Worm (Caenorhabditis elegans) whole organism, L1 larva: Measurements from ENCODE around the gene C10C6.7.

ENCODE experiments used
- C04F5.9 ChIP-seq: sonication (generic microtip); optimal IDR thresholded peaks from 2 replicates; lab custom pipeline; 2016; ENCODE audit warnings: missing genetic modification characterization, missing compliant biosample characterization
- C34B4.2 ChIP-seq: sonication (generic microtip); optimal IDR thresholded peaks from 2 replicates; lab custom pipeline; 2017; ENCODE audit warnings: mild to moderate bottlenecking, missing genetic modification characterization, missing compliant biosample characterization
- F16B12.6 ChIP-seq: fragments of 150-350 bp; optimal IDR thresholded peaks from 2 replicates; lab custom pipeline; 2014; ENCODE audit warnings: missing biosample characterization, missing genetic modification characterization
- aha-1 ChIP-seq: fragments of 150-350 bp; optimal IDR thresholded peaks from 2 replicates; lab custom pipeline; 2014; ENCODE audit warnings: missing biosample characterization, missing genetic modification characterization
- aly-2 ChIP-seq: fragments of 150-350 bp; optimal IDR thresholded peaks from 2 replicates; lab custom pipeline; 2014; ENCODE audit warnings: missing biosample characterization, missing genetic modification characterization
- ama-1 ChIP-seq: fragments of 150-350 bp; optimal IDR thresholded peaks from 2 replicates; lab custom pipeline; 2014
- blmp-1 ChIP-seq: fragments of 150-350 bp; optimal IDR thresholded peaks from 2 replicates; lab custom pipeline; 2014; ENCODE audit warnings: missing biosample characterization, missing genetic modification characterization
- ceh-82 ChIP-seq, 3 experiments: fragments of 150-350 bp in 1 of 3; sonication (generic microtip) in 2 of 3; optimal IDR thresholded peaks; 2 replicates each; lab custom pipeline; 2014 to 2017; ENCODE audit warnings: missing biosample characterization in 3 of 3, missing genetic modification characterization in 3 of 3
- ceh-90 ChIP-seq: sonication (generic microtip); optimal IDR thresholded peaks from 2 replicates; lab custom pipeline; 2016; ENCODE audit warnings: missing genetic modification characterization, missing compliant biosample characterization
- ces-1 ChIP-seq: fragments of 150-350 bp; optimal IDR thresholded peaks from 2 replicates; lab custom pipeline; 2014; ENCODE audit warnings: missing biosample characterization, missing genetic modification reagents, missing genetic modification characterization
- dpl-1 ChIP-seq, 3 experiments: fragments of 150-350 bp in 2 of 3; sonication (generic microtip) in 1 of 3; optimal IDR thresholded peaks; 2 replicates each; lab custom pipeline; 2014 to 2017; ENCODE audit warnings: missing biosample characterization in 3 of 3, missing genetic modification characterization in 3 of 3, missing genetic modification reagents in 3 of 3
- efl-3 ChIP-seq: fragments of 200-800 bp; sonication (Bioruptor generic); optimal IDR thresholded peaks from 2 replicates; lab custom pipeline; 2018; ENCODE audit warnings: mild to moderate bottlenecking, missing genetic modification characterization, missing compliant biosample characterization
- egl-27 ChIP-seq, 2 experiments: fragments of 150-350 bp in 1 of 2; sonication (generic microtip); optimal IDR thresholded peaks; 3 replicates each; lab custom pipeline; 2017 to 2018; ENCODE audit warnings: missing biosample characterization in 2 of 2, missing genetic modification characterization in 2 of 2, missing genetic modification reagents in 2 of 2
- fkh-8 ChIP-seq: sonication (generic microtip); optimal IDR thresholded peaks from 2 replicates; lab custom pipeline; 2016; ENCODE audit warnings: mild to moderate bottlenecking, missing genetic modification characterization, missing compliant biosample characterization
- grh-1 ChIP-seq: fragments of 200-800 bp; sonication (Bioruptor generic); IDR thresholded peaks from 2 replicates; pipeline ENCODE4 v1.3.6; 2022; ENCODE audit warnings: missing genetic modification reagents, missing genetic modification characterization, missing compliant biosample characterization
- hlh-4 ChIP-seq: sonication (generic microtip); optimal IDR thresholded peaks from 2 replicates; lab custom pipeline; 2016; ENCODE audit warnings: mild to moderate bottlenecking, missing genetic modification characterization, missing compliant biosample characterization
- isw-1 ChIP-seq: fragments of 200-800 bp; sonication (Bioruptor generic); IDR thresholded peaks from 2 replicates; pipeline ENCODE4 v1.3.6; 2022; ENCODE audit warnings: missing genetic modification characterization, missing compliant biosample characterization
- jun-1 ChIP-seq: fragments of 150-350 bp; optimal IDR thresholded peaks from 2 replicates; lab custom pipeline; 2014; ENCODE audit warnings: missing biosample characterization, missing genetic modification reagents, missing genetic modification characterization
- lin-14 ChIP-seq: fragments of 200-800 bp; sonication (Bioruptor generic); optimal IDR thresholded peaks from 2 replicates; lab custom pipeline; 2018; ENCODE audit warnings: mild to moderate bottlenecking, missing genetic modification characterization, moderate library complexity, missing compliant biosample characterization
- lin-35 ChIP-seq, 2 experiments: fragments of 150-350 bp; optimal IDR thresholded peaks; 2 replicates each; lab custom pipeline; 2014; ENCODE audit warnings: missing biosample characterization in 2 of 2, missing genetic modification characterization in 2 of 2, missing genetic modification reagents in 2 of 2
- lir-3 ChIP-seq: sonication (generic microtip); optimal IDR thresholded peaks from 2 replicates; lab custom pipeline; 2016; ENCODE audit warnings: mild to moderate bottlenecking, missing genetic modification characterization, moderate library complexity, missing compliant biosample characterization; ENCODE audit not compliant: poor library complexity
- mab-9 ChIP-seq: fragments of 200-800 bp; sonication (Bioruptor generic); IDR thresholded peaks from 2 replicates; pipeline ENCODE4 v1.3.6; 2022; ENCODE audit warnings: missing genetic modification reagents, missing genetic modification characterization, missing compliant biosample characterization
- nhr-11 ChIP-seq: fragments of 150-350 bp; optimal IDR thresholded peaks from 2 replicates; lab custom pipeline; 2014; ENCODE audit warnings: missing biosample characterization, missing genetic modification characterization
- nhr-19 ChIP-seq: fragments of 200-800 bp; sonication (Bioruptor generic); conservative IDR thresholded peaks from 2 replicates; pipeline ENCODE4 v1.3.6; 2022; ENCODE audit warnings: missing genetic modification characterization, missing compliant biosample characterization
- nhr-28 ChIP-seq: fragments of 150-350 bp; optimal IDR thresholded peaks from 2 replicates; lab custom pipeline; 2014; ENCODE audit warnings: missing biosample characterization, missing genetic modification characterization
- nhr-47 ChIP-seq: sonication (generic microtip); optimal IDR thresholded peaks from 2 replicates; lab custom pipeline; 2016; ENCODE audit warnings: mild to moderate bottlenecking, missing genetic modification characterization, moderate library complexity, missing compliant biosample characterization
- nhr-71 ChIP-seq: sonication (generic microtip); optimal IDR thresholded peaks from 2 replicates; lab custom pipeline; 2016; ENCODE audit warnings: mild to moderate bottlenecking, missing genetic modification characterization, moderate library complexity, missing compliant biosample characterization
- nhr-77 ChIP-seq: fragments of 150-350 bp; optimal IDR thresholded peaks from 2 replicates; lab custom pipeline; 2014; ENCODE audit warnings: missing biosample characterization, missing genetic modification characterization
- nhr-85 ChIP-seq: sonication (generic microtip); peaks from one replicate; lab custom pipeline; 2016; ENCODE audit warnings: missing genetic modification characterization, inconsistent platforms, missing compliant biosample characterization
- pag-3 ChIP-seq: sonication (generic microtip); optimal IDR thresholded peaks from 2 replicates; lab custom pipeline; 2017; ENCODE audit warnings: missing genetic modification characterization, mild to moderate bottlenecking, missing compliant biosample characterization, antibody characterized with exemption, borderline replicate concordance; ENCODE audit not compliant: insufficient read depth
- pax-3 ChIP-seq: fragments of 200-800 bp; sonication (Bioruptor generic); optimal IDR thresholded peaks from 2 replicates; lab custom pipeline; 2018; ENCODE audit warnings: mild to moderate bottlenecking, missing genetic modification characterization, moderate library complexity, missing compliant biosample characterization
- skn-1 ChIP-seq: fragments of 150-350 bp; optimal IDR thresholded peaks from 2 replicates; lab custom pipeline; 2014; ENCODE audit warnings: missing biosample characterization, missing genetic modification characterization
- snpc-4 ChIP-seq: fragments of 150-350 bp; optimal IDR thresholded peaks from 2 replicates; lab custom pipeline; 2014; ENCODE audit warnings: missing biosample characterization, missing genetic modification characterization
- snu-23 ChIP-seq: sonication (generic microtip); optimal IDR thresholded peaks from 2 replicates; lab custom pipeline; 2016; ENCODE audit warnings: missing genetic modification characterization, missing compliant biosample characterization
- tlp-1 ChIP-seq: fragments of 150-350 bp; optimal IDR thresholded peaks from 2 replicates; lab custom pipeline; 2014; ENCODE audit warnings: missing biosample characterization, missing genetic modification characterization
- unc-30 ChIP-seq: sonication (generic microtip); optimal IDR thresholded peaks from 2 replicates; lab custom pipeline; 2017; ENCODE audit warnings: missing biosample characterization, missing genetic modification characterization
- unc-62 ChIP-seq: fragments of 150-350 bp; optimal IDR thresholded peaks from 2 replicates; lab custom pipeline; 2014; ENCODE audit warnings: missing biosample characterization, missing genetic modification reagents, missing genetic modification characterization
- unc-98 ChIP-seq: fragments of 200-800 bp; sonication (Bioruptor generic); IDR thresholded peaks from 2 replicates; pipeline ENCODE4 v1.3.6; 2022; ENCODE audit warnings: missing genetic modification characterization, missing compliant biosample characterization
- zag-1 ChIP-seq: fragments of 150-350 bp; optimal IDR thresholded peaks from 2 replicates; lab custom pipeline; 2014; ENCODE audit warnings: missing biosample characterization, missing genetic modification characterization
- zip-4 ChIP-seq: fragments of 200-800 bp; sonication (Bioruptor generic); optimal IDR thresholded peaks from 2 replicates; lab custom pipeline; 2018; ENCODE audit warnings: mild to moderate bottlenecking, missing genetic modification characterization, moderate library complexity, missing compliant biosample characterization
- ztf-4 ChIP-seq: fragments of 150-350 bp; optimal IDR thresholded peaks from 2 replicates; lab custom pipeline; 2014; ENCODE audit warnings: missing biosample characterization, missing genetic modification characterization

Gene C10C6.7

ce11 chrIV:11433709-11434108, 33.6 kb downstream of the C10C6.7 start (continued):
- TF ChIP-seq aha-1 (tag; lab: Kevin White, UChicago): peak; percentile 20
- no peak for TF ChIP-seq nhr-28 (tag; lab: Kevin White, UChicago)
- TF ChIP-seq lin-35 (GFP tag; optimal IDR thresholded peaks at IDR 0.05; lab: Kevin White, UChicago): peak; percentile 73 to 75
- no peak for TF ChIP-seq mab-9 (GFP tag; lab: Robert Waterston, UW)
- TF ChIP-seq egl-27 (tag; optimal IDR thresholded peaks at IDR 0.05; lab: Kevin White, UChicago): no peak
- peak; percentile 43 for TF ChIP-seq C04F5.9 (tag; lab: Kevin White, UChicago)
- peak; percentile 42 for TF ChIP-seq nhr-77 (tag; lab: Kevin White, UChicago)
- no peak for TF ChIP-seq unc-62 (GFP tag; lab: Kevin White, UChicago)
- peak; percentile 76 for TF ChIP-seq nhr-19 (GFP tag; lab: Robert Waterston, UW)
- TF ChIP-seq lin-14 (GFP tag; lab: Kevin White, UChicago): peak; percentile 91
- TF ChIP-seq fkh-8: peak; percentile 44
- no peak for TF ChIP-seq ces-1 (GFP tag; lab: Kevin White, UChicago)
- TF ChIP-seq tlp-1 (tag; lab: Kevin White, UChicago): no peak
- TF ChIP-seq skn-1 (tag; lab: Kevin White, UChicago): peak; percentile 65
- no peak for TF ChIP-seq lir-3 (tag; lab: Kevin White, UChicago)
- TF ChIP-seq jun-1 (tag; lab: Kevin White, UChicago): peak; percentile 45
- peak; percentile 38 for TF ChIP-seq F16B12.6 (tag; lab: Kevin White, UChicago)
- peak; percentile 58 for TF ChIP-seq aly-2 (tag; lab: Kevin White, UChicago)
- TF ChIP-seq unc-98 (GFP tag; lab: Robert Waterston, UW): no peak
- TF ChIP-seq snpc-4 (tag; lab: Kevin White, UChicago): peak; percentile 67
- no peak for TF ChIP-seq unc-30 (tag; lab: Kevin White, UChicago)
- peak; percentile 79 for TF ChIP-seq snu-23 (GFP tag; lab: Kevin White, UChicago)
- TF ChIP-seq nhr-11 (tag; lab: Kevin White, UChicago): no peak
- TF ChIP-seq nhr-85 (tag; lab: Kevin White, UChicago): peak; percentile 58
- TF ChIP-seq zip-4 (GFP tag; lab: Kevin White, UChicago): peak; percentile 15
- no peak for TF ChIP-seq hlh-4 (tag; lab: Kevin White, UChicago)
- no peak for TF ChIP-seq blmp-1 (tag; lab: Kevin White, UChicago)
- TF ChIP-seq nhr-71 (tag; lab: Kevin White, UChicago): peak; percentile 86
- TF ChIP-seq pax-3 (tag; lab: Kevin White, UChicago): no peak
- peak; percentile 80 for TF ChIP-seq nhr-47
- TF ChIP-seq C34B4.2: no peak
- no peak for TF ChIP-seq grh-1 (GFP tag; lab: Robert Waterston, UW)
- no peak for TF ChIP-seq ztf-4 (tag; lab: Kevin White, UChicago)
- TF ChIP-seq zag-1 (tag; lab: Kevin White, UChicago): no peak
- peak; percentile 60 to 87 (median 87) for TF ChIP-seq ceh-82 (tag; optimal IDR thresholded peaks at IDR 0.05; lab: Kevin White, UChicago)
- TF ChIP-seq ama-1: no peak
- peak; percentile 66 to 76 (median 73) for TF ChIP-seq dpl-1 (GFP tag; optimal IDR thresholded peaks at IDR 0.05; lab: Kevin White, UChicago)
- TF ChIP-seq efl-3 (GFP tag; lab: Kevin White, UChicago): no peak
- no peak for TF ChIP-seq ceh-90 (tag; lab: Kevin White, UChicago)
- TF ChIP-seq pag-3 (tag; lab: Kevin White, UChicago): peak; percentile 59

- TF ChIP-seq isw-1 (no peak), lin-14 (GFP tag; lab: Kevin White, UChicago) (peak; percentile 30), unc-98 (GFP tag; lab: Robert Waterston, UW) (no peak)
- TF ChIP-seq, all 84 proteins: peak for 1
Measured at ce11 chrIV:11431448-11431847, 35.9 kb downstream of the C10C6.7 start.
